Fruit fly (Drosophila melanogaster): ENCODE results near the gene CG33282.

Gene CG33282

DNA sequence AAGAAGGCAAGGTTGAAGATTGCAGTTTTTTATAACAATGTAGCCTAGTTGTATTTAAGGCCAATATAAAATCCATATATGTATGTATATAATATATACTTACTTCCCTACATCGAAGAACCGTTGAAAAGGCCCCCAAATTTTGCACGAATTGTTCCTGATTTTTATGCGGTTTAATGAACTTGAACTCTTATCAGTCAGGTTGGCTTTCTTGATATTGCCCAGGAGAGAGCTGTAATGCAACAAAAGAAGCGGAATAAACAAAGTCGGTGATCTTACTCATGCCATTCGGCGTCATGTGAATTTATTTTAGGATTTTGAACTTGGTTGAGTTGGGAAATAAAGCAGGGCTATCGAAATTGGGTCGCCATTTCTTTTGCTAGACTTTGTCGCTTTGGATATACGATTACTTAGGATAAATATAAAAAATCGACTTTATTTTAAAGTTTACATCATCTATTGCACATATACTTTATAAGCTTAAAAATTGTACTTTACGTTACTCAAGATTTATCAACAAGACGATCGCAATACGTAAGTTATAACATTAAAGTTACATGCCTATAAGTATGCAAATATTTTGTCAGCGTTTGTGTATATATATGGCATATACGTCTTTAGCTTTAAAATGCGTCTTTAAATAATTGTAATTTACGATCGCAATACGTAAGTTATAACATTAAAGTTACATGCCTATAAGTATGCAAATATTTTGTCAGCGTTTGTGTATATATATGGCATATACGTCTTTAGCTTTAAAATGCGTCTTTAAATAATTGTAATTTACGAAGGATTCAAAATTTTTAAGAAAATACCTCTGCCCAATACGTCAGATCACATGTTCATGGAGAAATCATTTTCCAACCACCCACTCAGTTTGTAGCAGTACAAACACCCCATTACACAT is 29.3 kb downstream of the CG33282 start, which contains the start of gene CG8838:
Gene CG8838 (plus strand): TSS at position 857 of the 907 bp plus-strand sequence.
- TF ChIP-seq h (optimal IDR thresholded peaks at IDR 0.05) (no peak), Sin3A (optimal IDR thresholded peaks at IDR 0.05) (no peak), psq (optimal IDR thresholded peaks at IDR 0.05) (no peak), insv (optimal IDR thresholded peaks at IDR 0.05) (no peak), ttk (optimal IDR thresholded peaks at IDR 0.05) (no peak), Myc (optimal IDR thresholded peaks at IDR 0.05) (no peak)

DNA sequence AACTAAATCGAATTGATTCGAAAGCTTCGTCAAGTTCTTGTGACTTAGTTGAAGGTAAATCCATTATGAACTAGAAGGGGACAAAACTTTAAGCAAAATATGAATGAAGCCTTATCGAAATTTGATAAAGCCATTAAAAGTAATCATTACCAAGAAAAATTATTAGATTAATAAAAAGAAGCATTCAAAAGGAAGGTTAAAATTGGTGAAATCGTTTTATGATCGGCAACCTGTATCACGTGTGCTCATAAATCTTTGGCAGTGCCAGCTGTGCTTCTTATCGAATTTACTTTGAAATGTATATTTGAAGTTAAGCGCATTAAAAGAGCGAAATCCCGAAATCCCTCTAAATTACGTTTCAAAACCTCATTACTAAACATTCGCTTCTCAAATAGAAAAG is 34.1 kb downstream of the CG33282 start:
- no peak for TF ChIP-seq Sin3A (optimal IDR thresholded peaks at IDR 0.05)
- no peak for TF ChIP-seq ttk (optimal IDR thresholded peaks at IDR 0.05)
- no peak for TF ChIP-seq h (optimal IDR thresholded peaks at IDR 0.05)
- TF ChIP-seq psq (optimal IDR thresholded peaks at IDR 0.05), result no peak
- no peak for TF ChIP-seq insv (optimal IDR thresholded peaks at IDR 0.05)
- no peak for TF ChIP-seq Myc (optimal IDR thresholded peaks at IDR 0.05)

DNA sequence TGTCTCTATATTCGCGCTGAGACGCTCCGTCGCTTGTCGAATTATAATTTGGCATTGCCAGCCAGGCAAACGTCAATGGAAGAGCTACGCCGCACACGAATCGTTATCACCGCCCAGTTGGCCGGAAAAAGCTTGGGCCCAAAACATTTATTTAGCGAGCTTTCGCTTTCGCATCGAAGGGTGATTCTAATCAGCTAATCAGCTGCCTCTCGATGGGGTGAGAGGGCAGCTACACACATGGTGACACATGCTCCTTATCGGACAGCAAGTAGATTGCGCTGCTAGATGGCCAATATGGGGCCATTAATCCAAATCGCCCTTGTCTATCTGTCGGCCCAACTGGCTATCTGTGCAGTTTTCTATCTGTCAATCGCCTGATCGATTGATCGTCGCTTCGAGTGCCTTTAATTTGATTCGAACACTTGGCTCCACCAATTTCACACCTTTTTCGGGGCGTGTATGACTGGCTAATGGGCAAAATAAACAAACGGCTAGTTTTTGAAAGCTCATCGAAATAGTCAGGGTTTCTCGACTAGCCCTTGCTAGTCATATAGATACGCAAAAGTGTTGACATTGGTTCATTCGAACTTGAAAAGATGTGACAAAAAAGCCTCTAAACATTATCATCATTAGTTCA is 38.5 kb downstream of the CG33282 start:
- TF ChIP-seq insv (optimal IDR thresholded peaks at IDR 0.05) (no peak), ttk (optimal IDR thresholded peaks at IDR 0.05) (no peak), Sin3A (optimal IDR thresholded peaks at IDR 0.05) (no peak), Myc (optimal IDR thresholded peaks at IDR 0.05) (no peak), h (optimal IDR thresholded peaks at IDR 0.05) (no peak), psq (optimal IDR thresholded peaks at IDR 0.05) (no peak)

DNA sequence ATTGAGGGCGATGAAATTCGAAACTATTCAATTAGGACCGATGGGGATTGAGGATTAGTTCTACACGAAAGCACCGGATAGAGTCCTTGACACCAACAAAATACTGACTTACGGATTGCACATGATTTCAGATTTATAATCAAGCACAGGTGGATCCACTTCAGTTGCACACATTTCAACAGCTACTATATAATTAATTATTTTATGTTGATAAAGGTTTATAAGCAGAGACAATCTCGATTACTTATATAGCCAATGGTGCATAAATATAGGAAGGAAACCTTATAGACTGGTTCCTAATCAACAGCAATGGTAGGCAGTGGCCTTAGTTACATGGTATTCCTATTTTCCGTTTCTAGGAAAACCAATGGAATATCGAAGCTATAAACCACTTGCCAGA is 40.7 kb downstream of the CG33282 start:
- TF ChIP-seq ttk (optimal IDR thresholded peaks at IDR 0.05) (no peak), insv (optimal IDR thresholded peaks at IDR 0.05) (no peak), Myc (optimal IDR thresholded peaks at IDR 0.05) (no peak), Sin3A (optimal IDR thresholded peaks at IDR 0.05) (no peak), psq (optimal IDR thresholded peaks at IDR 0.05) (no peak), h (optimal IDR thresholded peaks at IDR 0.05) (no peak)

DNA sequence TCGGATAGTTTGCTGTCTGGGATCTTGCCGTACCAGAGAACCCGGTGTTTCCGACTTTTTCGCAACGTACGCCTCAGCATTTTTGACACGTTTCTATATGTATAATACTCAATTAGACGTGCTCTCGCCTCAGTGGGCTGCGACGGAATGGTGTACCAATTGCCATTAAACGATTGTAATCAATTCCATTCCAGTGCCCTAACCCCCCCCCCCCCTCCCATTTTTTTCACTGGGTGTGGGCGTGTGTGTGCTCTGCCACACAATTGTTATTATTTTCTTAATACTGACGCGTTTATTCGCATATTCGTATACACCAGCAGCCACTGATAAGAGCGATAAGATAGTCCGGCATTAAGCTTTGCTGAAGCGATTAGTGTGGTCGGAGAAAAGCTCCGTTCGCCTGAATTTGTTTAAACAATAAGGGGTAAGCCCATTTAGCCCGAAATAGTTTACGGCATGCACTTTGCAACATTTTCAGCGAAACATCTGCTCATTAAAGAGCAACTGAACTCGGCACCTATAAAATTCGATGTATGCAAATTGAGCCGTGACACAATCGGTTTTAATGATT is 41.5 kb downstream of the CG33282 start:
- TF ChIP-seq psq (optimal IDR thresholded peaks at IDR 0.05) (no peak), h (optimal IDR thresholded peaks at IDR 0.05) (no peak), ttk (optimal IDR thresholded peaks at IDR 0.05) (no peak), insv (optimal IDR thresholded peaks at IDR 0.05) (no peak), Myc (optimal IDR thresholded peaks at IDR 0.05) (no peak), Sin3A (optimal IDR thresholded peaks at IDR 0.05) (no peak)

DNA sequence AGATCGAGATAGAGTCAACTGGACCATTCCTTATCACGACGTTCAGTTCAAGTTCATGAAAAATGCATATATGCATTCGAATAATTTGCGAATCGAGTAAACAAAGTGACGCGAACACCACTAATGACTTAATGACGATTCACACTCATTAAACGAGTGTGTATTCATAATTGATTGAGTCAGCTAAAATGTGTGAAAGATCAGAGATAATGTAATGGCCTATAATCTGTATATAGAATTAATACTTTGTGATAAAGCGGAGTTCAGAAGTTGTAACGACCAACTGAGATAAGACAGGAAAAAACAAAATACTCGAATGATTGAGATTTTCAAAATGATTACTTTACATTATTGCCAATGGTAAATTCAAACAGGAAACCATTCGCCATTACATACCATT is 42.1 kb downstream of the CG33282 start:
- no peak for TF ChIP-seq h (optimal IDR thresholded peaks at IDR 0.05)
- no peak for TF ChIP-seq insv (optimal IDR thresholded peaks at IDR 0.05)
- TF ChIP-seq ttk (optimal IDR thresholded peaks at IDR 0.05), result no peak
- TF ChIP-seq Sin3A (optimal IDR thresholded peaks at IDR 0.05), result no peak
- TF ChIP-seq psq (optimal IDR thresholded peaks at IDR 0.05), result no peak
- no peak for TF ChIP-seq Myc (optimal IDR thresholded peaks at IDR 0.05)

DNA sequence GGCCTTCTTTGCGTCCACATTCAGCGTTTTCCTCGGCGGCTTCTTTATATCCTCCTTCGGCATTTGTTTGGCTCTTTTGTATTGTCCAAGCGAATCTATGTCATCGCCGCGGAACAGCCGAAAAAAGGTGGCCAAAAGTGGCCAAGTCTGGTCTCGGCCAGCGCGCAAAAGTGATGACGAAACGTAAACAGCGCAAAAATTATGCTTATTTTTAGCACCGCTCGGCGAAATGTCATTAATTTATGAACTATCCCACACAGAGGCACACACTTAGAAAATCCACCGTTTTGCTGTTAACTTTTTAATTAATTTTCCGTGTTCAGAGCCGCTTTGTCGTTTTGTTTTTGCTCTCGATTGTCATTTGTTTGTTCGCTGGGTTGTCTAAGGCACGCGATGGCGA is 43.2 kb downstream of the CG33282 start:
- TF ChIP-seq insv (optimal IDR thresholded peaks at IDR 0.05), result no peak
- TF ChIP-seq h (optimal IDR thresholded peaks at IDR 0.05), result no peak
- TF ChIP-seq Sin3A (optimal IDR thresholded peaks at IDR 0.05), result no peak
- no peak for TF ChIP-seq Myc (optimal IDR thresholded peaks at IDR 0.05)
- TF ChIP-seq ttk (optimal IDR thresholded peaks at IDR 0.05), result no peak
- TF ChIP-seq psq (optimal IDR thresholded peaks at IDR 0.05), result no peak

DNA sequence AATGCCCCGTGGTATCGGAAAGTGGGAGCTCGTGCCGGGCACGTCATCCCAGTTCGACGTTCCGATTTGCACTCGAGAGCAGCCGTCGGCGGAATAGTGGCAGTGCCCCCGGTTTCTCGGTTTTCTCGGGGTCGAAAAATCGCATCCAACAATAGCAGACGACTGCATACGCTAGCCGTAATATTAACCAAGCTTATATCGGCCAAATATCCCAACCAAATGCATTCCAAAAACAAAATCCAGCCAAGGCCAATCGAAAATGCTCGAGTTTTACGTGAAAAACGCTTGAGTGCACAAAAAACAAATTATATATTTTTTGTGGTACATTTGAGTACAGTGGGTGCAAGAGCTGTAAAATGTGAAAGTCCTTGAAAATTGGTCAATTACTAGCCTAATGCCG is 43.6 kb downstream of the CG33282 start:
- TF ChIP-seq psq (optimal IDR thresholded peaks at IDR 0.05) (no peak), Myc (optimal IDR thresholded peaks at IDR 0.05) (no peak), h (optimal IDR thresholded peaks at IDR 0.05) (no peak), insv (optimal IDR thresholded peaks at IDR 0.05) (no peak), Sin3A (optimal IDR thresholded peaks at IDR 0.05) (no peak), ttk (optimal IDR thresholded peaks at IDR 0.05) (no peak)

DNA sequence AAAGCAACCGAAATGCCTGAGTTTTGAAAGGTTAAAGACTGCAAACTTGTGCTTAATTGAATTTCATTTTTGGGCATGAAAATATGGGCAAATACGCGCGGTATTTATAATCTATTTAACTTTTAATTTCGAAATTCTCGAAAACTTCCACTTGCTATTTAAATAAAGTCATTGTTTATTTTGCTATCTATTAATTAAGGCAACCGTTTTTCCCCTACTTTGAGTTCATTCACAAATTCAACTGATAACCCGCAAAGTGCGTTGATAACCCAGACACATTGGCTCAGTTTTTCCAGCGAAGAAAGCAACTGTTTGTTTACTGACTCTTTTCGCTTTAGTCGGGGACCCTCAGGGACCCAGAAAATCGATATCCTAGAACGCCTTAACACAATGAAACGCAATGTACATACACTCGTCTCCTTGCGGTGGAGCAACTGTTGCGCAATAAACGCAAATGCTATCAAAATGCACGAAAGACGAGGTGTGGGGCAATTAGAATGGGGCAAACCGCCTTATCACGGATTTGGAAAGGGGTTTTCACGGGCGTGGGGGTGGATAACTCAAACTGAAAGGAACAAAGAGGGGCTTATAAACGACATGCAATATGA is 44.2 kb downstream of the CG33282 start:
- no peak for TF ChIP-seq Myc (optimal IDR thresholded peaks at IDR 0.05)
- TF ChIP-seq ttk (optimal IDR thresholded peaks at IDR 0.05), result no peak
- no peak for TF ChIP-seq insv (optimal IDR thresholded peaks at IDR 0.05)
- TF ChIP-seq h (optimal IDR thresholded peaks at IDR 0.05), result no peak
- no peak for TF ChIP-seq psq (optimal IDR thresholded peaks at IDR 0.05)
- TF ChIP-seq Sin3A (optimal IDR thresholded peaks at IDR 0.05), result no peak

DNA sequence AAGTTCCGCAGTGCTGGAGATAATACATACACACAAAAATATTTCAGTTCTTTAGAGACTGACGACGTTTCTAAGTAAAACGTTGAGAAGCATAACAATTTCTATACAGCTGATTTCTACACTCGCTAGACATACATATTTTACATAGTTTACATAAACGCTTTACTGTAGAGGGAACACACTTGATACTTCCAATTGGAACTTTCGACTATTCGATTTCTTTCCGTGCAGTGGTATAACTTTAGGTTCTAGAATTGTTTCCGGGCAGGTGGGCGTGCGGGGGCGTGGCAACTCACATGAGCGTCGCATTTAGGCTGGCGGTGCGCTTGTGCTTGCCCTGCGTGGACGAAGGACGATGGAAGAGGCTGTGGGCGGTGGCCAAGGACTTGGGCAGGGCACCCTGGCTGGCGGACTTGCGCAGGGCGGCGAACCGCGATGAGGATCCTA is 44.8 kb downstream of the CG33282 start:
- TF ChIP-seq Myc (optimal IDR thresholded peaks at IDR 0.05), result no peak
- no peak for TF ChIP-seq ttk (optimal IDR thresholded peaks at IDR 0.05)
- no peak for TF ChIP-seq insv (optimal IDR thresholded peaks at IDR 0.05)
- no peak for TF ChIP-seq Sin3A (optimal IDR thresholded peaks at IDR 0.05)
- TF ChIP-seq h (optimal IDR thresholded peaks at IDR 0.05), result no peak
- no peak for TF ChIP-seq psq (optimal IDR thresholded peaks at IDR 0.05)

DNA sequence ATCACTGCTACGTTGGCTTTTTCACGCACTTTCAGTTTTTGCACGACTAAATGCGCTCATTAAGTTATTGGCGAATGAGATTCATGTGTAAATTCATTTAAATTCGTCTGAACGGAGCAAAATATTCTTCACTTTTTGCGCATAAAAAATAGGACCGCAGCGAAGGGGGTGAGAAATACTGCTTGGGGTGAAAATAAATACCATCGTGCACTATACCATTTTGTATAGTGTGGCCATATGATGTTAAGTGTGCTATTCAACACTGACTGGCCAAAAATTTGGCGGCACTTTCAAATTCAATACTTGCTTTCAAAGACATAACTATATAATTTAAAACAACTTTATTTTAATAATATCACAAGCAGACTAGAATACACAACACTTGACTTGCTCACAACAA is 45.5 kb downstream of the CG33282 start, which contains the start of gene GramD1B:
Gene GramD1B (minus strand): TSS at position 131 of the 400 bp plus-strand sequence.
- TF ChIP-seq ttk (optimal IDR thresholded peaks at IDR 0.05), result no peak
- no peak for TF ChIP-seq h (optimal IDR thresholded peaks at IDR 0.05)
- no peak for TF ChIP-seq psq (optimal IDR thresholded peaks at IDR 0.05)
- no peak for TF ChIP-seq Myc (optimal IDR thresholded peaks at IDR 0.05)
- TF ChIP-seq Sin3A (optimal IDR thresholded peaks at IDR 0.05), result no peak
- no peak for TF ChIP-seq insv (optimal IDR thresholded peaks at IDR 0.05)

Measured in Kc167 (cell line).